Worm (Caenorhabditis elegans) whole organism, L1 larva: Measurements from ENCODE around the gene Y80D3A.8.
A peak's percentile ranks its signal among the peaks of the same experiment; 100 is the strongest.

Experiments
- C04F5.9 ChIP-seq: sonication (generic microtip); optimal IDR thresholded peaks from 2 replicates; lab custom pipeline; 2016; ENCODE audit warnings: missing genetic modification characterization, missing compliant biosample characterization
- C34B4.2 ChIP-seq: sonication (generic microtip); optimal IDR thresholded peaks from 2 replicates; lab custom pipeline; 2017; ENCODE audit warnings: mild to moderate bottlenecking, missing genetic modification characterization, missing compliant biosample characterization
- F16B12.6 ChIP-seq: fragments of 150-350 bp; optimal IDR thresholded peaks from 2 replicates; lab custom pipeline; 2014; ENCODE audit warnings: missing biosample characterization, missing genetic modification characterization
- alr-1 ChIP-seq: fragments of 200-800 bp; sonication (Bioruptor generic); optimal IDR thresholded peaks from 2 replicates; lab custom pipeline; 2018; ENCODE audit warnings: borderline replicate concordance, mild to moderate bottlenecking, missing genetic modification characterization, missing compliant biosample characterization
- blmp-1 ChIP-seq: fragments of 150-350 bp; optimal IDR thresholded peaks from 2 replicates; lab custom pipeline; 2014; ENCODE audit warnings: missing biosample characterization, missing genetic modification characterization
- ces-1 ChIP-seq: fragments of 150-350 bp; optimal IDR thresholded peaks from 2 replicates; lab custom pipeline; 2014; ENCODE audit warnings: missing biosample characterization, missing genetic modification reagents, missing genetic modification characterization
- dpl-1 ChIP-seq, 3 experiments: fragments of 150-350 bp in 2 of 3; sonication (generic microtip) in 1 of 3; optimal IDR thresholded peaks; 2 replicates each; lab custom pipeline; 2014 to 2017; ENCODE audit warnings: missing biosample characterization in 3 of 3, missing genetic modification characterization in 3 of 3, missing genetic modification reagents in 3 of 3
- dsc-1 ChIP-seq: sonication (generic microtip); optimal IDR thresholded peaks from 2 replicates; lab custom pipeline; 2016; ENCODE audit warnings: mild to moderate bottlenecking, missing genetic modification characterization, missing compliant biosample characterization
- efl-1 ChIP-seq, 4 experiments: fragments of 150-350 bp; optimal IDR thresholded peaks in 3 of 4; peaks in 1 of 4; 1 replicate in 1 of 4; 2 replicates in 3 of 4; lab custom pipeline; 2014; ENCODE audit warnings: missing biosample characterization in 2 of 4, missing genetic modification characterization in 2 of 4, missing genetic modification reagents in 2 of 4
- efl-3 ChIP-seq: fragments of 200-800 bp; sonication (Bioruptor generic); optimal IDR thresholded peaks from 2 replicates; lab custom pipeline; 2018; ENCODE audit warnings: mild to moderate bottlenecking, missing genetic modification characterization, missing compliant biosample characterization
- elt-2 ChIP-seq: sonication (generic microtip); optimal IDR thresholded peaks from 2 replicates; lab custom pipeline; 2016; ENCODE audit warnings: missing genetic modification characterization, mild to moderate bottlenecking, inconsistent platforms, missing compliant biosample characterization, missing genetic modification reagents
- elt-3 ChIP-seq, 6 experiments: fragments of 150-350 bp in 1 of 6; sonication (generic microtip); optimal IDR thresholded peaks; 2 replicates each; lab custom pipeline; 2017 to 2018; ENCODE audit warnings: missing biosample characterization in 6 of 6, missing genetic modification characterization in 6 of 6, inconsistent platforms in 1 of 6
- ets-5 ChIP-seq: fragments of 200-800 bp; sonication (Bioruptor generic); IDR thresholded peaks from 2 replicates; pipeline ENCODE4 v1.3.6; 2022; ENCODE audit warnings: missing genetic modification characterization, missing compliant biosample characterization
- fkh-8 ChIP-seq: sonication (generic microtip); optimal IDR thresholded peaks from 2 replicates; lab custom pipeline; 2016; ENCODE audit warnings: mild to moderate bottlenecking, missing genetic modification characterization, missing compliant biosample characterization
- grh-1 ChIP-seq: fragments of 200-800 bp; sonication (Bioruptor generic); IDR thresholded peaks from 2 replicates; pipeline ENCODE4 v1.3.6; 2022; ENCODE audit warnings: missing genetic modification reagents, missing genetic modification characterization, missing compliant biosample characterization
- hlh-4 ChIP-seq: sonication (generic microtip); optimal IDR thresholded peaks from 2 replicates; lab custom pipeline; 2016; ENCODE audit warnings: mild to moderate bottlenecking, missing genetic modification characterization, missing compliant biosample characterization
- hpl-2 ChIP-seq: fragments of 150-350 bp; optimal IDR thresholded peaks from 2 replicates; lab custom pipeline; 2014; ENCODE audit warnings: missing biosample characterization, missing genetic modification reagents, missing genetic modification characterization
- isw-1 ChIP-seq: fragments of 200-800 bp; sonication (Bioruptor generic); IDR thresholded peaks from 2 replicates; pipeline ENCODE4 v1.3.6; 2022; ENCODE audit warnings: missing genetic modification characterization, missing compliant biosample characterization
- jun-1 ChIP-seq: fragments of 150-350 bp; optimal IDR thresholded peaks from 2 replicates; lab custom pipeline; 2014; ENCODE audit warnings: missing biosample characterization, missing genetic modification reagents, missing genetic modification characterization
- lin-13 ChIP-seq: fragments of 150-350 bp; optimal IDR thresholded peaks from 2 replicates; lab custom pipeline; 2014; ENCODE audit warnings: missing biosample characterization, missing genetic modification reagents, missing genetic modification characterization
- lin-14 ChIP-seq: fragments of 200-800 bp; sonication (Bioruptor generic); optimal IDR thresholded peaks from 2 replicates; lab custom pipeline; 2018; ENCODE audit warnings: mild to moderate bottlenecking, missing genetic modification characterization, moderate library complexity, missing compliant biosample characterization
- lin-35 ChIP-seq, 2 experiments: fragments of 150-350 bp; optimal IDR thresholded peaks; 2 replicates each; lab custom pipeline; 2014; ENCODE audit warnings: missing biosample characterization in 2 of 2, missing genetic modification characterization in 2 of 2, missing genetic modification reagents in 2 of 2
- lin-39 ChIP-seq: fragments of 150-350 bp; optimal IDR thresholded peaks from 2 replicates; lab custom pipeline; 2014; ENCODE audit warnings: missing biosample characterization, missing genetic modification reagents, missing genetic modification characterization
- lir-3 ChIP-seq: sonication (generic microtip); optimal IDR thresholded peaks from 2 replicates; lab custom pipeline; 2016; ENCODE audit warnings: mild to moderate bottlenecking, missing genetic modification characterization, moderate library complexity, missing compliant biosample characterization; ENCODE audit not compliant: poor library complexity
- lsy-2 ChIP-seq, 2 experiments: fragments of 150-350 bp; optimal IDR thresholded peaks; 2 replicates each; lab custom pipeline; 2014; ENCODE audit warnings: missing biosample characterization in 2 of 2, missing genetic modification characterization in 2 of 2
- mab-9 ChIP-seq: fragments of 200-800 bp; sonication (Bioruptor generic); IDR thresholded peaks from 2 replicates; pipeline ENCODE4 v1.3.6; 2022; ENCODE audit warnings: missing genetic modification reagents, missing genetic modification characterization, missing compliant biosample characterization
- mef-2 ChIP-seq: fragments of 150-350 bp; optimal IDR thresholded peaks from 2 replicates; lab custom pipeline; 2014; ENCODE audit warnings: missing biosample characterization, missing genetic modification characterization
- nhr-19 ChIP-seq: fragments of 200-800 bp; sonication (Bioruptor generic); conservative IDR thresholded peaks from 2 replicates; pipeline ENCODE4 v1.3.6; 2022; ENCODE audit warnings: missing genetic modification characterization, missing compliant biosample characterization
- nhr-28 ChIP-seq: fragments of 150-350 bp; optimal IDR thresholded peaks from 2 replicates; lab custom pipeline; 2014; ENCODE audit warnings: missing biosample characterization, missing genetic modification characterization
- nhr-47 ChIP-seq: sonication (generic microtip); optimal IDR thresholded peaks from 2 replicates; lab custom pipeline; 2016; ENCODE audit warnings: mild to moderate bottlenecking, missing genetic modification characterization, moderate library complexity, missing compliant biosample characterization
- nhr-71 ChIP-seq: sonication (generic microtip); optimal IDR thresholded peaks from 2 replicates; lab custom pipeline; 2016; ENCODE audit warnings: mild to moderate bottlenecking, missing genetic modification characterization, moderate library complexity, missing compliant biosample characterization
- nhr-76 ChIP-seq: sonication (generic microtip); optimal IDR thresholded peaks from 2 replicates; lab custom pipeline; 2017; ENCODE audit warnings: missing biosample characterization, missing genetic modification characterization
- nhr-77 ChIP-seq: fragments of 150-350 bp; optimal IDR thresholded peaks from 2 replicates; lab custom pipeline; 2014; ENCODE audit warnings: missing biosample characterization, missing genetic modification characterization
- nhr-85 ChIP-seq: sonication (generic microtip); peaks from one replicate; lab custom pipeline; 2016; ENCODE audit warnings: missing genetic modification characterization, inconsistent platforms, missing compliant biosample characterization
- nhr-90 ChIP-seq: sonication (generic microtip); optimal IDR thresholded peaks from 2 replicates; lab custom pipeline; 2016; ENCODE audit warnings: mild to moderate bottlenecking, missing genetic modification characterization, missing compliant biosample characterization; ENCODE audit not compliant: poor library complexity
- pax-3 ChIP-seq: fragments of 200-800 bp; sonication (Bioruptor generic); optimal IDR thresholded peaks from 2 replicates; lab custom pipeline; 2018; ENCODE audit warnings: mild to moderate bottlenecking, missing genetic modification characterization, moderate library complexity, missing compliant biosample characterization
- pqm-1 ChIP-seq: sonication (generic microtip); optimal IDR thresholded peaks from 3 replicates; lab custom pipeline; 2017; ENCODE audit warnings: missing biosample characterization, missing genetic modification characterization
- skn-1 ChIP-seq: fragments of 150-350 bp; optimal IDR thresholded peaks from 2 replicates; lab custom pipeline; 2014; ENCODE audit warnings: missing biosample characterization, missing genetic modification characterization
- sox-4 ChIP-seq: sonication (generic microtip); optimal IDR thresholded peaks from 2 replicates; lab custom pipeline; 2016; ENCODE audit warnings: missing genetic modification characterization, missing compliant biosample characterization
- sptf-1 ChIP-seq: fragments of 150-350 bp; optimal IDR thresholded peaks from 2 replicates; lab custom pipeline; 2014; ENCODE audit warnings: missing biosample characterization, missing genetic modification characterization
- sup-37 ChIP-seq: fragments of 200-800 bp; sonication (Bioruptor generic); optimal IDR thresholded peaks from 2 replicates; lab custom pipeline; 2018; ENCODE audit warnings: mild to moderate bottlenecking, missing genetic modification characterization, missing compliant biosample characterization
- tlp-1 ChIP-seq: fragments of 150-350 bp; optimal IDR thresholded peaks from 2 replicates; lab custom pipeline; 2014; ENCODE audit warnings: missing biosample characterization, missing genetic modification characterization
- unc-62 ChIP-seq: fragments of 150-350 bp; optimal IDR thresholded peaks from 2 replicates; lab custom pipeline; 2014; ENCODE audit warnings: missing biosample characterization, missing genetic modification reagents, missing genetic modification characterization
- unc-86 ChIP-seq: sonication (generic microtip); optimal IDR thresholded peaks from 2 replicates; lab custom pipeline; 2016; ENCODE audit warnings: missing genetic modification characterization, missing compliant biosample characterization
- unc-98 ChIP-seq: fragments of 200-800 bp; sonication (Bioruptor generic); IDR thresholded peaks from 2 replicates; pipeline ENCODE4 v1.3.6; 2022; ENCODE audit warnings: missing genetic modification characterization, missing compliant biosample characterization
- xbp-1 ChIP-seq: sonication (generic microtip); optimal IDR thresholded peaks from 2 replicates; lab custom pipeline; 2016; ENCODE audit warnings: missing genetic modification characterization, missing compliant biosample characterization
- ztf-4 ChIP-seq: fragments of 150-350 bp; optimal IDR thresholded peaks from 2 replicates; lab custom pipeline; 2014; ENCODE audit warnings: missing biosample characterization, missing genetic modification characterization

Y80D3A.8 gene

ce11 chrV:18901530-18901929 lies 38.9 kb upstream of the Y80D3A.8 start (continued):
- TF ChIP-seq C04F5.9 (tag; lab: Kevin White, UChicago) = no peak
- no peak for TF ChIP-seq sptf-1 (tag; lab: Kevin White, UChicago)
- no peak for TF ChIP-seq mef-2
- peak; percentile 37 for TF ChIP-seq elt-2 (tag; lab: Kevin White, UChicago)
- TF ChIP-seq nhr-77 (tag; lab: Kevin White, UChicago) = no peak
- TF ChIP-seq skn-1 = peak; percentile 10
- no peak for TF ChIP-seq lin-39 (tag; lab: Kevin White, UChicago)
- no peak for TF ChIP-seq jun-1
- no peak for TF ChIP-seq nhr-76 (tag; lab: Kevin White, UChicago)
- TF ChIP-seq alr-1 (tag; lab: Kevin White, UChicago) = no peak
- TF ChIP-seq hpl-2 = no peak
- TF ChIP-seq nhr-90 = peak; percentile 22
- TF ChIP-seq mab-9 (GFP tag; lab: Robert Waterston, UW) = no peak
- no peak for TF ChIP-seq sox-4
- TF ChIP-seq nhr-85 = no peak
- no peak for TF ChIP-seq xbp-1
- TF ChIP-seq unc-86 (tag; lab: Kevin White, UChicago) = no peak
- peak; percentile 4 to 18 for TF ChIP-seq lsy-2 (tag; optimal IDR thresholded peaks at IDR 0.05; lab: Kevin White, UChicago)
- no peak for TF ChIP-seq ets-5 (GFP tag; lab: Robert Waterston, UW)
- TF ChIP-seq nhr-47 (tag; lab: Kevin White, UChicago) = no peak
- TF ChIP-seq nhr-71 (tag; lab: Kevin White, UChicago) = peak; percentile 21
- TF ChIP-seq fkh-8 (tag; lab: Kevin White, UChicago) = no peak
- TF ChIP-seq tlp-1 = no peak
- TF ChIP-seq lin-35 (GFP tag; optimal IDR thresholded peaks at IDR 0.05; lab: Kevin White, UChicago) = peak in 1 of 2 experiments; percentile 42
- TF ChIP-seq lir-3 (tag; lab: Kevin White, UChicago) = no peak

ce11 chrV:18903472-18903871 lies 37.0 kb upstream of the Y80D3A.8 start, which contains the start of gene mihp-2:
TSS of gene mihp-2 (plus strand) at chrV:18903772.
- TF ChIP-seq sup-37 = no peak
- TF ChIP-seq unc-62 (GFP tag; lab: Kevin White, UChicago) = no peak
- no peak for TF ChIP-seq dsc-1
- TF ChIP-seq unc-98 = no peak
- no peak for TF ChIP-seq efl-3 (GFP tag; lab: Kevin White, UChicago)
- TF ChIP-seq hlh-4 (tag; lab: Kevin White, UChicago) = no peak
- no peak for TF ChIP-seq lin-13
- no peak for TF ChIP-seq lin-35 (GFP tag; optimal IDR thresholded peaks at IDR 0.05; lab: Kevin White, UChicago)
- no peak for TF ChIP-seq elt-3 (tag; optimal IDR thresholded peaks at IDR 0.05; lab: Kevin White, UChicago)
- no peak for TF ChIP-seq pax-3 (tag; lab: Kevin White, UChicago)
- TF ChIP-seq nhr-77 (tag; lab: Kevin White, UChicago) = no peak
- no peak for TF ChIP-seq isw-1 (GFP tag; lab: Robert Waterston, UW)
- TF ChIP-seq nhr-71 (tag; lab: Kevin White, UChicago) = no peak
- TF ChIP-seq F16B12.6 (tag; lab: Kevin White, UChicago) = no peak

ce11 chrV:18907519-18907918 lies 32.9 kb upstream of the Y80D3A.8 start:
- TF ChIP-seq nhr-77 (tag; lab: Kevin White, UChicago) (no peak), blmp-1 (tag; lab: Kevin White, UChicago) (peak; percentile 55), elt-3 (tag; optimal IDR thresholded peaks at IDR 0.05; lab: Kevin White, UChicago) (no peak), ces-1 (GFP tag; lab: Kevin White, UChicago) (no peak)

ce11 chrV:18909682-18910081 lies 30.8 kb upstream of the Y80D3A.8 start:
- TF ChIP-seq lsy-2 (tag; optimal IDR thresholded peaks at IDR 0.05; lab: Kevin White, UChicago) (no peak), lin-35 (GFP tag; optimal IDR thresholded peaks at IDR 0.05; lab: Kevin White, UChicago) (no peak), C34B4.2 (tag; lab: Kevin White, UChicago) (no peak), nhr-76 (tag; lab: Kevin White, UChicago) (no peak), pqm-1 (tag; lab: Kevin White, UChicago) (no peak), ztf-4 (tag; lab: Kevin White, UChicago) (no peak), lin-13 (no peak), isw-1 (GFP tag; lab: Robert Waterston, UW) (no peak), nhr-85 (no peak), grh-1 (GFP tag; lab: Robert Waterston, UW) (no peak), efl-1 (optimal IDR thresholded peaks at IDR 0.05; lab: Kevin White, UChicago) (no peak), efl-1 (GFP tag; optimal IDR thresholded peaks at IDR 0.05 in 1 of 2; lab: Kevin White, UChicago) (no peak), lir-3 (tag; lab: Kevin White, UChicago) (no peak), nhr-19 (GFP tag; lab: Robert Waterston, UW) (no peak), lin-14 (GFP tag; lab: Kevin White, UChicago) (no peak), dpl-1 (GFP tag; optimal IDR thresholded peaks at IDR 0.05; lab: Kevin White, UChicago) (no peak), hpl-2 (no peak), unc-62 (GFP tag; lab: Kevin White, UChicago) (no peak), nhr-28 (no peak)
